Worm (Caenorhabditis elegans): ENCODE measurements around the gene F21C10.13.

Gene F21C10.13

DNA sequence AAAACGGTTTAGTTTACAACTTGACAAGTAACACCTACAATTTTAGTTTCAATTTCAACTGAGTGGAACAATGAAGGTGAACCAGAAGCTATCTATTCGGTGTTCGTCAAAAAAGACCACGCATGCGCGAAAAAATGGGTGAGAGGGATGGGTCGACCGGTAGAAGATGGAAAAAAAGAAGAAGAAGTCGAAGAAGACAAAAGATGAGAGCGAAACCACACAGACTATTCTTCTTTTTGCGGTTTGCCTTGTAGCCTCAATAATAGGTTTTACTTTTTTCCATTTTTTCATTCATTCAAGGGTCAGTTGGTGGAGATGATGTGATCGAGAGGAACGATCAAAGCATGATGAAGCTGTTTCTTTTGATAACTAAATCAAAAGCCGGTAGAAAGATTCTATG lies 39.8 kb upstream of the F21C10.13 start:
- no peak for TF ChIP-seq drap-1 (GFP tag; optimal IDR thresholded peaks at IDR 0.05)
- TF ChIP-seq bed-3 (GFP tag; optimal IDR thresholded peaks at IDR 0.05): no peak
- TF ChIP-seq nhr-237 (tag; optimal IDR thresholded peaks at IDR 0.05): no peak
- no peak for TF ChIP-seq nhr-76 (tag; optimal IDR thresholded peaks at IDR 0.05)
- TF ChIP-seq ces-1 (GFP tag; optimal IDR thresholded peaks at IDR 0.05): no peak
- no peak for TF ChIP-seq nhr-12 (tag; optimal IDR thresholded peaks at IDR 0.05)
- no peak for TF ChIP-seq mep-1 (tag; optimal IDR thresholded peaks at IDR 0.05)
- TF ChIP-seq pha-4 (tag; optimal IDR thresholded peaks at IDR 0.05): no peak
- TF ChIP-seq elt-3 (tag; optimal IDR thresholded peaks at IDR 0.05): no peak
- no peak for TF ChIP-seq flh-1 (GFP tag; optimal IDR thresholded peaks at IDR 0.05)
- TF ChIP-seq sptf-1 (tag; optimal IDR thresholded peaks at IDR 0.05): no peak
- no peak for TF ChIP-seq ceh-83 (GFP tag; optimal IDR thresholded peaks at IDR 0.05)
- no peak for TF ChIP-seq M03D4.4 (tag; optimal IDR thresholded peaks at IDR 0.05)
- TF ChIP-seq lin-32 (GFP tag; optimal IDR thresholded peaks at IDR 0.05): no peak
- no peak for TF ChIP-seq ceh-43 (GFP tag; optimal IDR thresholded peaks at IDR 0.05)
- TF ChIP-seq zip-8 (tag; optimal IDR thresholded peaks at IDR 0.05): no peak
- no peak for TF ChIP-seq blmp-1 (tag; optimal IDR thresholded peaks at IDR 0.05)
- no peak for TF ChIP-seq unc-62 (GFP tag; optimal IDR thresholded peaks at IDR 0.05)
- TF ChIP-seq sem-2 (GFP tag; optimal IDR thresholded peaks at IDR 0.05): no peak
- no peak for TF ChIP-seq ztf-11 (tag; optimal IDR thresholded peaks at IDR 0.05)

DNA sequence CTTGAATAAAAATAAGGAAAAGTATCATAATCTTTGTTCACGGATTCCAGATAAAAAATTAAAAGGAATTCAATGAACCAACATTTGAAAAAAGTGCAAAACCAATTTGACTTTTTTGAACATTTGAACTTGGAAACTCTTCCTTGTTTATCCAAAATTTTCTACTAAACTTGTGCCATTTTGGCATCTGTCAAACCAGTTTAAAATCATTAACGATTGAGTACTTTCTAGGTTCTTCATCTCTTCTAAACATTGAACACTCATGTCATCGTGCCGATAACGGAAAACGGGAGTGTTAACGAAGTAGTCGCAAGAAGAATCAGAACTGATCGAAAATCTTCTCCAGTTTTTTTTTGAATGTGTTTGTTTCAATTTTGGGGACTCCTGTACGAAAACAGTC lies 37.9 kb upstream of the F21C10.13 start:
- no peak for TF ChIP-seq flh-1 (GFP tag; optimal IDR thresholded peaks at IDR 0.05)
- no peak for TF ChIP-seq sptf-1 (tag; optimal IDR thresholded peaks at IDR 0.05)
- no peak for TF ChIP-seq lin-13 (tag; optimal IDR thresholded peaks at IDR 0.05)
- no peak for TF ChIP-seq ceh-83 (GFP tag; optimal IDR thresholded peaks at IDR 0.05)
- no peak for TF ChIP-seq nhr-28 (tag; optimal IDR thresholded peaks at IDR 0.05)
- TF ChIP-seq mls-2 (tag; optimal IDR thresholded peaks at IDR 0.05): no peak
- TF ChIP-seq ces-1 (GFP tag; optimal IDR thresholded peaks at IDR 0.05): no peak

DNA sequence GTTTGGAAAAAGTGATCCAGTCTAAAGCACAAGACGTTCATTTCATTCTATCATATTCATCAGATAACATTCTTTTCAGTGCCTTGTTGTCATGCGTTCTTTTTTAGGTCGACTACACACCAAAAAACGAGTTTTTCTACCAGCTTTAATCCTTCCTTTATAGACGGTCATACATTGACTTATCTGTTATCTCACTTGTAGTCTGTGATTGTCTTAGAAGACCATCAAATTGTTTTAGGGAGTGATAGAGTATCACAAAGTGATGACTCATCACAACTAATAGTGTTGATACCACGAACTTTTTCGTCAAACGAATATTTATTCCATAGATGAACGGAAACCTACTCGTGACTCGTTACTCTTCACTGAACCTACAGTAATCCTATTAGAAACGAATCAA lies 36.3 kb upstream of the F21C10.13 start:
- TF ChIP-seq tbx-8 (GFP tag; optimal IDR thresholded peaks at IDR 0.05): no peak
- TF ChIP-seq zip-8 (tag; optimal IDR thresholded peaks at IDR 0.05): no peak
- TF ChIP-seq cnd-1 (tag; optimal IDR thresholded peaks at IDR 0.05): no peak
- TF ChIP-seq nhr-76 (tag; optimal IDR thresholded peaks at IDR 0.05): no peak
- TF ChIP-seq flh-1 (GFP tag; optimal IDR thresholded peaks at IDR 0.05): no peak
- no peak for TF ChIP-seq sptf-1 (tag; optimal IDR thresholded peaks at IDR 0.05)
- TF ChIP-seq lin-13 (tag; optimal IDR thresholded peaks at IDR 0.05): no peak
- TF ChIP-seq M03D4.4 (tag; optimal IDR thresholded peaks at IDR 0.05): no peak
- no peak for TF ChIP-seq elt-3 (tag; optimal IDR thresholded peaks at IDR 0.05)
- no peak for TF ChIP-seq lsy-2 (tag; optimal IDR thresholded peaks at IDR 0.05)
- TF ChIP-seq sem-2 (GFP tag; optimal IDR thresholded peaks at IDR 0.05): no peak
- no peak for TF ChIP-seq ceh-83 (GFP tag; optimal IDR thresholded peaks at IDR 0.05)
- TF ChIP-seq snpc-4 (tag; optimal IDR thresholded peaks at IDR 0.05): no peak
- no peak for TF ChIP-seq nhr-237 (tag; optimal IDR thresholded peaks at IDR 0.05)
- no peak for TF ChIP-seq ztf-11 (tag; optimal IDR thresholded peaks at IDR 0.05)
- no peak for TF ChIP-seq elt-1 (tag; optimal IDR thresholded peaks at IDR 0.05; ENCODE audit: borderline replicate concordance, insufficient read depth)

DNA sequence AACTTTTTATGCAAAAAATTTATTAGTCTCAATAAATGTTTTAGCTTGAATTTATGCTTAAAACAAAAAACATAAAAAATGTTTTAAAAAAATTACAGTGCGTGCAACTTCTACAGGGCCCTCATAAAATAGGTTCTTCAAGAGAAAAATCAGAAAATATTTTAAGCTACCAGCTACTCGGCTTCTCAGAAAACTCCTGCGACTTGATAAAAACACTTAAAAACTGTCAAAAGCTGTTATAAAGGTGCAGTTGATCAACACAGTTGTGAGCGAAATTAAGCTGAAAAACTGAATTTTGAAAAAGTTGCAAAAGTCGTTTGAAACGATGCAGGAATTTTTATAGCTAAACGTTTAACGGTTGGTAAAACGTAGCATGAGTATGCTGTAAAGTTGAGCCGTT lies 33.3 kb upstream of the F21C10.13 start:
- TF ChIP-seq nhr-76 (tag; optimal IDR thresholded peaks at IDR 0.05) (no peak), mls-2 (tag; optimal IDR thresholded peaks at IDR 0.05) (peak; percentile 63)

DNA sequence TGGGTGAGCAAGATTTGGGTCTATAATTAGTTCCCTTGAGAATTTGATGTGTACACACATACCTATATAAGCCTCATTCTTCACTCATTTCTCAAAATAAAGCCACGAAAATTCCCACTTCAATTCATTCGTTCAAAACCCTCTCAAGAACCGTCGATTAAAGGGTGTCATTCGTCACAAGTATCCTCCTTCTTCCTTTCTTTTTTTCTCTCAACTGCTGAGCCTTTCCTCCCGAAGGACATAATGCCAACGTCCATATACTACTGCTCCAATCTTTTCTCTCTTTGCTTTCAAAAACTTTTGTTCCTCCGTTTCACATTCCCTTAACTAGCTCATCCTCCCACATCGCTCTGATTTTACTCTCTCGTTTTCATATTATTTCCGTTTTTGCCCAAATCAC lies 29.9 kb upstream of the F21C10.13 start, which contains the start of gene T27E4.1:
T27E4.1 (plus strand) TSS at position 137 of the 400 bp plus-strand sequence.
- TF ChIP-seq ham-2 (GFP tag; optimal IDR thresholded peaks at IDR 0.05): no peak
- no peak for TF ChIP-seq bed-3 (GFP tag; optimal IDR thresholded peaks at IDR 0.05)

DNA sequence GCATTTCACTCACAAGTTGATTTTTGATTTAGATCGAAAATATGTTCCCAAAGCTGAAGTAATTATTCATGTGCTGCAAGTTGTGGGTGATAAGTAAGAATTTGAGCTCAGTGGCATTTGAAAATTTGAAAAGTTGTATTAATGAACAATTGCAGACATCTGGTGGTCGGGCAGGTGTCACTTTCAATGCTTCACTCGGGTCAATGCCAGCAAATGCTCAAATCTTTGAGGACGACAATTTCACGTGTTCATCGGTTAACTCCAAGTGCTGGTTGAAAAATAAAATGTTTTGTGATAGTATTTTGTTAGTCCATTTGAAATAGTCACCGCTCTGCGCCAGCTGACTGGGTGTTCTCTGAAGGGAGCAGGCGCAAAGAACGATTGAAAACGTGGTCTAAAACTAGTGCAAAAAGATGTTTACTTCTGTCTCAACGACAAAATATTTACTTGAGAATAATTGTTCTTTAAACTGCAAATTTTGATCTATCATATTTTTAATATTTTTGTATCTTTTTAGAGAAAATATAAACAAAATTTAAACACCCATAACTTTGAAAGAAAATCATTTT lies 28.0 kb upstream of the F21C10.13 start:
- TF ChIP-seq hlh-1 (tag; optimal IDR thresholded peaks at IDR 0.05): peak; percentile 69
- no peak for TF ChIP-seq nhr-12 (tag; optimal IDR thresholded peaks at IDR 0.05)
